Worm (Caenorhabditis elegans) whole organism, L4 larva: ENCODE results near the gene F53G2.3.

Experiments
- ama-1 ChIP-seq: fragments of 150-350 bp; optimal IDR thresholded peaks from 2 replicates; lab custom pipeline; 2014; ENCODE audit warnings: inconsistent platforms, mixed read lengths
- ceh-82 ChIP-seq: sonication (generic microtip); optimal IDR thresholded peaks from 2 replicates; lab custom pipeline; 2017; ENCODE audit warnings: missing biosample characterization, missing genetic modification characterization
- lim-7 ChIP-seq: fragments of 200-800 bp; sonication (Bioruptor generic); IDR thresholded peaks from 2 replicates; pipeline ENCODE4 v1.3.6; 2022; ENCODE audit warnings: missing genetic modification characterization, missing compliant biosample characterization
- lin-1 ChIP-seq: fragments of 200-800 bp; sonication (Bioruptor generic); IDR thresholded peaks from 2 replicates; pipeline ENCODE4 v1.3.6; 2022; ENCODE audit warnings: missing genetic modification reagents, missing genetic modification characterization, missing compliant biosample characterization
- lin-15B ChIP-seq: fragments of 150-350 bp; sonication (generic microtip); optimal IDR thresholded peaks from 3 replicates; lab custom pipeline; 2014; ENCODE audit warnings: missing biosample characterization, missing genetic modification characterization
- nhr-76 ChIP-seq: fragments of 150-350 bp; optimal IDR thresholded peaks from 2 replicates; lab custom pipeline; 2014; ENCODE audit warnings: missing biosample characterization, missing genetic modification characterization
- pha-4 ChIP-seq, 2 experiments: fragments of 150-350 bp in 1 of 2; fragments of 200-800 bp in 1 of 2; sonication (Bioruptor generic) in 1 of 2; IDR thresholded peaks in 1 of 2; optimal IDR thresholded peaks in 1 of 2; 2 replicates each; pipeline versions ENCODE4 v1.3.6 to Lab custom; 2014 to 2022; ENCODE audit warnings: missing genetic modification characterization in 2 of 2, missing genetic modification reagents in 2 of 2, missing biosample characterization in 1 of 2, missing compliant biosample characterization in 1 of 2
- zag-1 ChIP-seq: fragments of 150-350 bp; optimal IDR thresholded peaks from 2 replicates; lab custom pipeline; 2014; ENCODE audit warnings: missing biosample characterization, missing genetic modification characterization

DNA sequence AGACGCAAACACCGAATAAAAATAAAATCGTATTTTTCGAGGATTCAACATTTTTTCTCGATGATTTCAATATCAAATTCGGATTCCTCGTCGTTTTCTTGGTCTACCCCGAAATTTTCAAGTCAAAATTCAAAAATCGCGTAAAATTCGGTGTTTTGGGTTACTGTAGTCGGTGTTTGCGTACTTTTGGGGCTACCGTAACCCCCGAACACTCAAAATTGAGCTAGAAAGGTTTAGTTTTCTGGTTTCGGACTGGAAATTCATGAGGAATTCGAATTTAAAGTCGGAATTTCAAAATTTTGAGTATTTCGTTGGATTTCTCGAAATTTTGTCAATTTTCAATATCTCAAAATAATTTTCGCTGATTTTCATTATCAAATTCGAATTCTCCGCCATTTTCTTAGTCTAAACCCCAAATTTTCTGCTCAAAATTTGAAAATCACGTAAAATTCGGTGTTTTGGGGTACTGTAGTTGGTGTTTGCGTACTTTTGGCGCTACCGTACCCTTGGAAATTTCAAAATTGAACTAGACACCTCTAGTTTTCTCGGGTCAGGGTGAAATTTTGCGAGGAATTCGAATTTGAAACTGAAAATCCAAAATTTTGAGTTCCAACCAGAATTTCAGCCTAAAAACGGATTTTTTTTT lies 24.1 kb upstream of the F53G2.3 start:
- no peak for TF ChIP-seq lim-7 (GFP tag; lab: Robert Waterston, UW)
- TF ChIP-seq lin-1 (GFP tag; lab: Robert Waterston, UW), result no peak
- TF ChIP-seq ceh-82 (tag; lab: Kevin White, UChicago), result no peak
- TF ChIP-seq pha-4 (GFP tag; IDR thresholded peaks at IDR 0.05; lab: Robert Waterston, UW), result no peak
- TF ChIP-seq pha-4 (tag; optimal IDR thresholded peaks at IDR 0.05; lab: Kevin White, UChicago), result no peak
- TF ChIP-seq zag-1, result no peak
- no peak for TF ChIP-seq ama-1 (lab: Kevin White, UChicago)
- TF ChIP-seq nhr-76, result no peak
- no peak for TF ChIP-seq lin-15B (tag; lab: Kevin White, UChicago)
